Worm (Caenorhabditis elegans) whole organism, L4 larva: ENCODE data around the gene C44B7.11.

Source experiments
- D1046.2 ChIP-seq: fragments of 200-800 bp; sonication (Bioruptor generic); IDR thresholded peaks from 2 replicates; pipeline ENCODE4 v1.3.6; 2022; ENCODE audit warnings: missing genetic modification characterization, missing compliant biosample characterization
- F26F4.8 ChIP-seq: fragments of 200-800 bp; sonication (Bioruptor generic); conservative IDR thresholded peaks from 2 replicates; pipeline ENCODE4 v1.3.6; 2022; ENCODE audit warnings: missing genetic modification characterization, missing compliant biosample characterization
- F49E8.2 ChIP-seq: sonication (generic microtip); optimal IDR thresholded peaks from 2 replicates; lab custom pipeline; 2016; ENCODE audit warnings: missing compliant biosample characterization, mild to moderate bottlenecking, missing genetic modification characterization, borderline replicate concordance
- Y48G9A.11 ChIP-seq: fragments of 200-800 bp; sonication (Bioruptor generic); IDR thresholded peaks from 2 replicates; pipeline ENCODE4 v1.3.6; 2022; ENCODE audit warnings: missing genetic modification reagents, missing genetic modification characterization, missing compliant biosample characterization
- Y75B8A.6 ChIP-seq: fragments of 200-800 bp; sonication (Bioruptor generic); IDR thresholded peaks from 2 replicates; pipeline ENCODE4 v1.3.6; 2022; ENCODE audit warnings: missing genetic modification reagents, missing genetic modification characterization, missing compliant biosample characterization
- aha-1 ChIP-seq: fragments of 150-350 bp; peaks from one replicate; lab custom pipeline; 2014; ENCODE audit warnings: missing biosample characterization, missing genetic modification characterization
- ama-1 ChIP-seq: fragments of 150-350 bp; optimal IDR thresholded peaks from 2 replicates; lab custom pipeline; 2014; ENCODE audit warnings: inconsistent platforms, mixed read lengths
- ceh-32 ChIP-seq: sonication (generic microtip); optimal IDR thresholded peaks from 2 replicates; lab custom pipeline; 2016; ENCODE audit warnings: mild to moderate bottlenecking, missing genetic modification characterization, missing compliant biosample characterization; ENCODE audit not compliant: poor library complexity
- ceh-44 ChIP-seq: fragments of 200-800 bp; sonication (Bioruptor generic); IDR thresholded peaks from 2 replicates; pipeline ENCODE4 v1.3.6; 2022; ENCODE audit warnings: missing genetic modification reagents, missing genetic modification characterization, missing compliant biosample characterization
- ces-1 ChIP-seq: fragments of 150-350 bp; sonication (generic microtip); optimal IDR thresholded peaks from 4 replicates; lab custom pipeline; 2014; ENCODE audit warnings: missing biosample characterization, missing genetic modification reagents, missing genetic modification characterization
- ctbp-1 ChIP-seq: fragments of 200-800 bp; sonication (Bioruptor generic); IDR thresholded peaks from 2 replicates; pipeline ENCODE4 v1.3.6; 2022; ENCODE audit warnings: missing genetic modification reagents, missing genetic modification characterization, missing compliant biosample characterization
- daf-16 ChIP-seq, 3 experiments: sonication (generic microtip); optimal IDR thresholded peaks; 2 replicates each; lab custom pipeline; 2016 to 2017; ENCODE audit warnings: missing genetic modification characterization in 3 of 3, missing genetic modification reagents in 3 of 3, mild to moderate bottlenecking in 2 of 3, missing compliant biosample characterization in 2 of 3, missing biosample characterization in 1 of 3, moderate library complexity in 1 of 3
- daf-19 ChIP-seq: fragments of 200-800 bp; sonication (Bioruptor generic); conservative IDR thresholded peaks from 2 replicates; pipeline ENCODE4 v1.3.6; 2022; ENCODE audit warnings: missing genetic modification characterization, missing compliant biosample characterization
- daf-8 ChIP-seq: fragments of 200-800 bp; sonication (Bioruptor generic); IDR thresholded peaks from 2 replicates; pipeline ENCODE4 v1.3.6; 2022; ENCODE audit warnings: missing genetic modification characterization, missing compliant biosample characterization
- dmd-8 ChIP-seq: fragments of 200-800 bp; sonication (Bioruptor generic); IDR thresholded peaks from 2 replicates; pipeline ENCODE4 v1.3.6; 2022; ENCODE audit warnings: missing genetic modification characterization, missing compliant biosample characterization
- dmd-9 ChIP-seq: fragments of 200-800 bp; sonication (Bioruptor generic); IDR thresholded peaks from 2 replicates; pipeline ENCODE4 v1.3.6; 2022; ENCODE audit warnings: missing genetic modification reagents, missing genetic modification characterization, missing compliant biosample characterization
- hlh-11 ChIP-seq: fragments of 200-800 bp; sonication (Bioruptor generic); optimal IDR thresholded peaks from 2 replicates; lab custom pipeline; 2018; ENCODE audit warnings: mild to moderate bottlenecking, missing genetic modification characterization, missing compliant biosample characterization
- hmg-1.1 ChIP-seq: fragments of 200-800 bp; sonication (Bioruptor generic); IDR thresholded peaks from 2 replicates; pipeline ENCODE4 v1.3.6; 2022; ENCODE audit warnings: missing genetic modification reagents, missing genetic modification characterization, missing compliant biosample characterization
- jun-1 ChIP-seq: fragments of 150-350 bp; optimal IDR thresholded peaks from 2 replicates; lab custom pipeline; 2014; ENCODE audit warnings: missing biosample characterization, missing genetic modification reagents, missing genetic modification characterization
- lin-38 ChIP-seq: fragments of 200-800 bp; sonication (Bioruptor generic); IDR thresholded peaks from 2 replicates; pipeline ENCODE4 v1.3.6; 2022; ENCODE audit warnings: missing genetic modification reagents, missing genetic modification characterization, missing compliant biosample characterization
- lin-39 ChIP-seq: fragments of 150-350 bp; optimal IDR thresholded peaks from 2 replicates; lab custom pipeline; 2014; ENCODE audit warnings: missing biosample characterization, missing genetic modification reagents, missing genetic modification characterization
- lsy-2 ChIP-seq, 2 experiments: fragments of 150-350 bp in 1 of 2; sonication (generic microtip) in 1 of 2; optimal IDR thresholded peaks; 2 replicates each; lab custom pipeline; 2014 to 2017; ENCODE audit warnings: missing biosample characterization in 2 of 2, missing genetic modification characterization in 2 of 2
- mes-2 ChIP-seq: sonication (generic microtip); optimal IDR thresholded peaks from 2 replicates; lab custom pipeline; 2016; ENCODE audit warnings: missing genotype, mild to moderate bottlenecking, missing genetic modification characterization, missing compliant biosample characterization; ENCODE audit not compliant: poor library complexity, severe bottlenecking
- mxl-2 ChIP-seq: fragments of 200-800 bp; sonication (Bioruptor generic); conservative IDR thresholded peaks from 2 replicates; pipeline ENCODE4 v1.3.6; 2022; ENCODE audit warnings: missing genetic modification reagents, missing genetic modification characterization, missing compliant biosample characterization
- nhr-42 ChIP-seq: fragments of 200-800 bp; sonication (Bioruptor generic); IDR thresholded peaks from 2 replicates; pipeline ENCODE4 v1.3.6; 2022; ENCODE audit warnings: missing genetic modification characterization, missing compliant biosample characterization
- nhr-76 ChIP-seq: fragments of 150-350 bp; optimal IDR thresholded peaks from 2 replicates; lab custom pipeline; 2014; ENCODE audit warnings: missing biosample characterization, missing genetic modification characterization
- nhr-77 ChIP-seq: fragments of 150-350 bp; optimal IDR thresholded peaks from 2 replicates; lab custom pipeline; 2014; ENCODE audit warnings: missing biosample characterization, missing genetic modification characterization
- pha-4 ChIP-seq, 2 experiments: fragments of 150-350 bp in 1 of 2; fragments of 200-800 bp in 1 of 2; sonication (Bioruptor generic) in 1 of 2; IDR thresholded peaks in 1 of 2; optimal IDR thresholded peaks in 1 of 2; 2 replicates each; pipeline versions ENCODE4 v1.3.6 to Lab custom; 2014 to 2022; ENCODE audit warnings: missing genetic modification characterization in 2 of 2, missing genetic modification reagents in 2 of 2, missing biosample characterization in 1 of 2, missing compliant biosample characterization in 1 of 2
- pqm-1 ChIP-seq: sonication (generic microtip); optimal IDR thresholded peaks from 2 replicates; lab custom pipeline; 2017; ENCODE audit warnings: missing biosample characterization, missing genetic modification characterization
- saeg-2 ChIP-seq: fragments of 200-800 bp; sonication (Bioruptor generic); IDR thresholded peaks from 2 replicates; pipeline ENCODE4 v1.3.6; 2022; ENCODE audit warnings: missing genetic modification reagents, missing genetic modification characterization, missing compliant biosample characterization
- tra-1 ChIP-seq: fragments of 200-800 bp; sonication (Bioruptor generic); IDR thresholded peaks from 2 replicates; pipeline ENCODE4 v1.3.6; 2022; ENCODE audit warnings: missing genetic modification reagents, missing genetic modification characterization, missing compliant biosample characterization
- unc-130 ChIP-seq: sonication (generic microtip); optimal IDR thresholded peaks from 2 replicates; lab custom pipeline; 2016; ENCODE audit warnings: missing genetic modification reagents, missing genetic modification characterization, missing compliant biosample characterization
- unc-62 ChIP-seq, 3 experiments: fragments of 150-350 bp in 1 of 3; sonication (generic microtip); optimal IDR thresholded peaks in 2 of 3; peaks in 1 of 3; 1 replicate in 1 of 3; 2 replicates in 2 of 3; lab custom pipeline; 2014 to 2017; ENCODE audit warnings: missing biosample characterization in 3 of 3, missing genetic modification characterization in 3 of 3, missing genetic modification reagents in 3 of 3, missing genotype in 1 of 3
- vab-7 ChIP-seq: fragments of 200-800 bp; sonication (Bioruptor generic); IDR thresholded peaks from 2 replicates; pipeline ENCODE4 v1.3.6; 2022; ENCODE audit warnings: missing genetic modification reagents, missing genetic modification characterization, missing compliant biosample characterization
- zag-1 ChIP-seq: fragments of 150-350 bp; optimal IDR thresholded peaks from 2 replicates; lab custom pipeline; 2014; ENCODE audit warnings: missing biosample characterization, missing genetic modification characterization
- zfp-3 ChIP-seq: fragments of 200-800 bp; sonication (Bioruptor generic); conservative IDR thresholded peaks from 2 replicates; pipeline ENCODE4 v1.3.6; 2022; ENCODE audit warnings: missing genetic modification reagents, missing genetic modification characterization, missing compliant biosample characterization

Gene C44B7.11

ce11 chrII:6889580-6889922, 7.8 kb downstream of the C44B7.11 start:
- no peak for TF ChIP-seq daf-8 (GFP tag; lab: Robert Waterston, UW)
- TF ChIP-seq ctbp-1 (GFP tag; lab: Robert Waterston, UW), result peak; percentile 19; the same call in 1 of the 2 replicates
- peak; percentile 76 for TF ChIP-seq aha-1 (tag; lab: Kevin White, UChicago)
- TF ChIP-seq dmd-9 (GFP tag; lab: Robert Waterston, UW), result peak; percentile 50; the same call in 1 of the 2 replicates
- peak; percentile 62; the same call in 1 of the 2 replicates for TF ChIP-seq zfp-3 (GFP tag; lab: Robert Waterston, UW)
- TF ChIP-seq dmd-8, result 0 out of 2 replicates have a peak, but pooled peaks have one; percentile 9
- no peak for TF ChIP-seq nhr-42 (GFP tag; lab: Robert Waterston, UW)
- TF ChIP-seq unc-130, result no peak
- no peak for TF ChIP-seq ces-1
- no peak for TF ChIP-seq pha-4 (GFP tag; IDR thresholded peaks at IDR 0.05; lab: Robert Waterston, UW)
- TF ChIP-seq pha-4 (tag; optimal IDR thresholded peaks at IDR 0.05; lab: Kevin White, UChicago), result no peak
- TF ChIP-seq hlh-11 (tag; lab: Kevin White, UChicago), result no peak
- no peak for TF ChIP-seq zag-1
- TF ChIP-seq tra-1 (GFP tag; lab: Robert Waterston, UW), result no peak
- TF ChIP-seq jun-1, result no peak
- TF ChIP-seq ceh-44 (GFP tag; lab: Robert Waterston, UW), result no peak
- TF ChIP-seq lsy-2 (tag; optimal IDR thresholded peaks at IDR 0.05; lab: Kevin White, UChicago), result no peak
- TF ChIP-seq nhr-77 (tag; lab: Kevin White, UChicago), result no peak
- no peak for TF ChIP-seq lin-39 (tag; lab: Kevin White, UChicago)
- no peak for TF ChIP-seq mxl-2 (GFP tag; lab: Robert Waterston, UW)
- no peak for TF ChIP-seq F49E8.2 (tag; lab: Kevin White, UChicago)

ce11 chrII:6888661-6889579, 8.4 kb downstream of the C44B7.11 start:
- TF ChIP-seq ama-1 (lab: Kevin White, UChicago) (peak; percentile 76), mes-2 (peak; percentile 46), daf-19 (GFP tag; lab: Robert Waterston, UW) (no peak), hlh-11 (tag; lab: Kevin White, UChicago) (no peak), Y48G9A.11 (GFP tag; lab: Robert Waterston, UW) (no peak), vab-7 (GFP tag; lab: Robert Waterston, UW) (no peak), saeg-2 (GFP tag; lab: Robert Waterston, UW) (0 out of 2 replicates have a peak, but pooled peaks have one; percentile 44), hmg-1.1 (GFP tag; lab: Robert Waterston, UW) (0 out of 2 replicates have a peak, but pooled peaks have one; percentile 12), ceh-32 (tag; lab: Kevin White, UChicago) (no peak), daf-16 (GFP tag; optimal IDR thresholded peaks at IDR 0.05; lab: Kevin White, UChicago) (no peak), daf-16 (tag; optimal IDR thresholded peaks at IDR 0.05; lab: Kevin White, UChicago) (peak; percentile 21), D1046.2 (GFP tag; lab: Robert Waterston, UW) (peak; percentile 71; the same call in 1 of the 2 replicates), Y75B8A.6 (GFP tag; lab: Robert Waterston, UW) (peak; percentile 68; the same call in 1 of the 2 replicates), F26F4.8 (GFP tag; lab: Robert Waterston, UW) (no peak), unc-62 (GFP tag; optimal IDR thresholded peaks at IDR 0.05 in 1 of 2; lab: Kevin White, UChicago) (peak in 1 of 2 experiments; percentile 35), unc-62 (tag; optimal IDR thresholded peaks at IDR 0.05; lab: Kevin White, UChicago) (no peak), unc-130 (no peak), pqm-1 (tag; lab: Kevin White, UChicago) (no peak), tra-1 (GFP tag; lab: Robert Waterston, UW) (no peak), lin-38 (GFP tag; lab: Robert Waterston, UW) (0 out of 2 replicates have a peak, but pooled peaks have one; percentile 6), nhr-76 (tag; lab: Kevin White, UChicago) (no peak)
